Fruit fly (Drosophila melanogaster) whole organism, embryonic: ENCODE results near the gene dock.
A peak's percentile ranks its signal among the peaks of the same experiment; 100 is the strongest.

ENCODE experiments used
- Atf6 ChIP-seq: fragments of 200-800 bp; sonication (Bioruptor generic); IDR thresholded peaks from 2 replicates; pipeline ENCODE4 v1.3.6; 2022; ENCODE audit warnings: missing biosample characterization, missing genetic modification characterization
- CG10209 ChIP-seq: fragments of 200-800 bp; sonication (Bioruptor generic); optimal IDR thresholded peaks from 3 replicates; lab custom pipeline; 2017; ENCODE audit warnings: missing biosample characterization, mild to moderate bottlenecking, missing genetic modification characterization, missing genetic modification reagents
- CG10431 ChIP-seq: fragments of 200-800 bp; sonication (Bioruptor generic); optimal IDR thresholded peaks from 3 replicates; lab custom pipeline; 2018; ENCODE audit warnings: missing biosample characterization, mild to moderate bottlenecking, missing genetic modification characterization
- CG10959 ChIP-seq: fragments of 200-800 bp; sonication (Bioruptor generic); IDR thresholded peaks from 2 replicates; pipeline ENCODE4 v1.3.6; 2022; ENCODE audit warnings: missing biosample characterization, missing genetic modification characterization
- CG10979 ChIP-seq: fragments of 200-800 bp; sonication (Bioruptor generic); optimal IDR thresholded peaks from 2 replicates; lab custom pipeline; 2018; ENCODE audit warnings: missing biosample characterization, mild to moderate bottlenecking, missing genetic modification characterization, moderate library complexity
- CG1233 ChIP-seq: fragments of 200-800 bp; sonication (Bioruptor generic); optimal IDR thresholded peaks from 4 replicates; lab custom pipeline; 2018; ENCODE audit warnings: missing biosample characterization, mild to moderate bottlenecking, missing genetic modification characterization
- CG12659 ChIP-seq: fragments of 200-800 bp; sonication (Bioruptor generic); optimal IDR thresholded peaks from 3 replicates; lab custom pipeline; 2017; ENCODE audit warnings: mild to moderate bottlenecking, missing biosample characterization, missing genetic modification reagents, missing genetic modification characterization
- CG15269 ChIP-seq: fragments of 200-800 bp; sonication (Bioruptor generic); optimal IDR thresholded peaks from 2 replicates; lab custom pipeline; 2018; ENCODE audit warnings: missing biosample characterization, mild to moderate bottlenecking, missing genetic modification characterization, moderate library complexity
- CG1529 ChIP-seq: fragments of 200-800 bp; sonication (Bioruptor generic); optimal IDR thresholded peaks from 3 replicates; lab custom pipeline; 2018; ENCODE audit warnings: missing biosample characterization, missing genetic modification characterization
- CG15479 ChIP-seq: fragments of 200-800 bp; sonication (Bioruptor generic); optimal IDR thresholded peaks from 3 replicates; lab custom pipeline; 2019; ENCODE audit warnings: missing biosample characterization, mild to moderate bottlenecking, missing genetic modification characterization, moderate library complexity
- CG16779 ChIP-seq: fragments of 200-800 bp; sonication (Bioruptor generic); IDR thresholded peaks from 2 replicates; pipeline ENCODE4 v1.3.6; 2022; ENCODE audit warnings: missing biosample characterization, missing genetic modification characterization
- CG17385 ChIP-seq: fragments of 200-800 bp; sonication (Bioruptor generic); optimal IDR thresholded peaks from 3 replicates; lab custom pipeline; 2018; ENCODE audit warnings: missing biosample characterization, mild to moderate bottlenecking, missing genetic modification characterization
- CG17612 ChIP-seq: fragments of 200-800 bp; sonication (Bioruptor generic); IDR thresholded peaks from 2 replicates; pipeline ENCODE4 v1.3.6; 2022; ENCODE audit warnings: missing biosample characterization, missing genetic modification characterization
- CG17912 ChIP-seq: fragments of 200-800 bp; sonication (Bioruptor generic); optimal IDR thresholded peaks from 2 replicates; lab custom pipeline; 2018; ENCODE audit warnings: missing biosample characterization, mild to moderate bottlenecking, missing genetic modification characterization
- CG2129 ChIP-seq: fragments of 200-800 bp; sonication (Bioruptor generic); IDR thresholded peaks from 2 replicates; pipeline ENCODE4 v1.3.6; 2022; ENCODE audit warnings: missing biosample characterization, missing genetic modification characterization; ENCODE audit not compliant: partially characterized antibody
- CG33213 ChIP-seq: fragments of 200-800 bp; sonication (Bioruptor generic); optimal IDR thresholded peaks from 3 replicates; lab custom pipeline; 2016; ENCODE audit warnings: missing biosample characterization, missing genetic modification characterization
- CG4424 ChIP-seq: fragments of 200-800 bp; sonication (Bioruptor generic); optimal IDR thresholded peaks from 3 replicates; lab custom pipeline; 2016; ENCODE audit warnings: missing biosample characterization, missing genetic modification characterization
- CG4730 ChIP-seq: fragments of 200-800 bp; sonication (Bioruptor generic); IDR thresholded peaks from 2 replicates; pipeline ENCODE4 v1.3.6; 2022; ENCODE audit warnings: missing biosample characterization, missing genetic modification characterization
- CG5245 ChIP-seq: fragments of 200-800 bp; sonication (Bioruptor generic); optimal IDR thresholded peaks from 3 replicates; lab custom pipeline; 2016; ENCODE audit warnings: missing biosample characterization, missing genetic modification characterization
- CG7987 ChIP-seq: fragments of 200-800 bp; sonication (Bioruptor generic); optimal IDR thresholded peaks from 2 replicates; lab custom pipeline; 2018; ENCODE audit warnings: missing biosample characterization, mild to moderate bottlenecking, missing genetic modification characterization, moderate library complexity
- Camta ChIP-seq: fragments of 200-800 bp; sonication (Bioruptor generic); optimal IDR thresholded peaks from 2 replicates; lab custom pipeline; 2016; ENCODE audit warnings: missing biosample characterization, missing genetic modification characterization
- Chrac-16 ChIP-seq: fragments of 200-800 bp; sonication (Bioruptor generic); optimal IDR thresholded peaks from 3 replicates; lab custom pipeline; 2016; ENCODE audit warnings: missing biosample characterization, missing genetic modification characterization
- Dip2 ChIP-seq: fragments of 200-800 bp; sonication (Bioruptor generic); IDR thresholded peaks from 2 replicates; pipeline ENCODE4 v1.3.6; 2022; ENCODE audit warnings: missing biosample characterization, missing genetic modification characterization
- Dref ChIP-seq: fragments of 200-800 bp; sonication (Bioruptor generic); IDR thresholded peaks from 2 replicates; pipeline ENCODE4 v1.3.6; 2022; ENCODE audit warnings: missing biosample characterization, missing genetic modification characterization
- HmgD ChIP-seq: fragments of 200-800 bp; sonication (Bioruptor generic); optimal IDR thresholded peaks from 3 replicates; lab custom pipeline; 2016; ENCODE audit warnings: missing biosample characterization, missing genetic modification characterization
- Poxn ChIP-seq: fragments of 200-800 bp; sonication (Bioruptor generic); IDR thresholded peaks from 2 replicates; pipeline ENCODE4 v1.3.6; 2022; ENCODE audit warnings: missing biosample characterization, missing genetic modification characterization
- Sox102F ChIP-seq: fragments of 200-800 bp; sonication (Bioruptor generic); optimal IDR thresholded peaks from 2 replicates; lab custom pipeline; 2018; ENCODE audit warnings: missing biosample characterization, mild to moderate bottlenecking, missing genetic modification characterization, moderate library complexity
- Sry-δ ChIP-seq: fragments of 200-800 bp; sonication (Bioruptor generic); optimal IDR thresholded peaks from 2 replicates; lab custom pipeline; 2016; ENCODE audit warnings: missing biosample characterization, missing genetic modification characterization
- Taf1 ChIP-seq: fragments of 200-800 bp; sonication (Bioruptor generic); IDR thresholded peaks from 2 replicates; pipeline ENCODE4 v1.3.6; 2022; ENCODE audit warnings: missing biosample characterization, missing genetic modification characterization
- ara ChIP-seq: fragments of 200-800 bp; sonication (Bioruptor generic); IDR thresholded peaks from 2 replicates; pipeline ENCODE4 v1.3.6; 2022; ENCODE audit warnings: missing biosample characterization, missing genetic modification characterization
- ash1 ChIP-seq: fragments of 200-800 bp; sonication (Bioruptor generic); optimal IDR thresholded peaks from 2 replicates; lab custom pipeline; 2018; ENCODE audit warnings: missing biosample characterization, mild to moderate bottlenecking, missing genetic modification characterization
- ato ChIP-seq: fragments of 200-800 bp; sonication (Bioruptor generic); IDR thresholded peaks from 2 replicates; pipeline ENCODE4 v1.3.6; 2022; ENCODE audit warnings: missing biosample characterization, missing genetic modification characterization; ENCODE audit not compliant: partially characterized antibody
- bab2 ChIP-seq: fragments of 200-800 bp; sonication (Bioruptor generic); optimal IDR thresholded peaks from 2 replicates; lab custom pipeline; 2016; ENCODE audit warnings: missing biosample characterization, missing genetic modification characterization
- btn ChIP-seq: fragments of 200-800 bp; sonication (Bioruptor generic); optimal IDR thresholded peaks from 2 replicates; lab custom pipeline; 2016; ENCODE audit warnings: missing biosample characterization, missing genetic modification characterization
- dm ChIP-seq: fragments of 200-800 bp; sonication (Bioruptor generic); optimal IDR thresholded peaks from 3 replicates; lab custom pipeline; 2016; ENCODE audit warnings: missing biosample characterization, missing genetic modification characterization
- emc ChIP-seq: fragments of 200-800 bp; sonication (Bioruptor generic); optimal IDR thresholded peaks from 2 replicates; lab custom pipeline; 2016; ENCODE audit warnings: missing biosample characterization, missing genetic modification characterization
- gce ChIP-seq: fragments of 200-800 bp; sonication (Bioruptor generic); IDR thresholded peaks from 3 replicates; pipeline ENCODE4 v1.3.6; 2022; ENCODE audit warnings: missing biosample characterization, missing genetic modification characterization
- grn ChIP-seq: fragments of 200-800 bp; sonication (Bioruptor generic); optimal IDR thresholded peaks from 3 replicates; lab custom pipeline; 2017; ENCODE audit warnings: missing biosample characterization, missing genetic modification characterization
- her ChIP-seq: fragments of 200-800 bp; sonication (Bioruptor generic); optimal IDR thresholded peaks from 2 replicates; lab custom pipeline; 2016; ENCODE audit warnings: missing biosample characterization, missing genetic modification characterization
- kah ChIP-seq: fragments of 200-800 bp; sonication (Bioruptor generic); optimal IDR thresholded peaks from 2 replicates; lab custom pipeline; 2018; ENCODE audit warnings: missing biosample characterization, mild to moderate bottlenecking, missing genetic modification characterization
- klu ChIP-seq: fragments of 200-800 bp; sonication (Bioruptor generic); IDR thresholded peaks from 2 replicates; pipeline ENCODE4 v1.3.6; 2022; ENCODE audit warnings: missing biosample characterization, missing genetic modification characterization
- otp ChIP-seq: fragments of 200-800 bp; sonication (Bioruptor generic); IDR thresholded peaks from 3 replicates; pipeline ENCODE4, ENCODE4 v1.3.6; 2022; ENCODE audit warnings: missing biosample characterization, missing genetic modification characterization
- sens ChIP-seq: fragments of 200-800 bp; sonication (Bioruptor generic); peaks from one replicate; lab custom pipeline; 2016; ENCODE audit warnings: missing biosample characterization, missing genetic modification characterization
- seq ChIP-seq: fragments of 200-800 bp; sonication (Bioruptor generic); IDR thresholded peaks from 2 replicates; pipeline ENCODE4 v1.3.6; 2022; ENCODE audit warnings: missing biosample characterization, missing genetic modification characterization
- shn ChIP-seq: fragments of 200-800 bp; sonication (Bioruptor generic); optimal IDR thresholded peaks from 3 replicates; lab custom pipeline; 2016; ENCODE audit warnings: missing biosample characterization, missing genetic modification characterization
- stwl ChIP-seq: fragments of 200-800 bp; sonication (Bioruptor generic); optimal IDR thresholded peaks from 3 replicates; lab custom pipeline; 2018; ENCODE audit warnings: missing biosample characterization, mild to moderate bottlenecking, missing genetic modification characterization, moderate library complexity
- tio ChIP-seq: fragments of 200-800 bp; sonication (Bioruptor generic); optimal IDR thresholded peaks from 2 replicates; lab custom pipeline; 2017; ENCODE audit warnings: missing biosample characterization, missing genetic modification characterization, inconsistent platforms
- ttk ChIP-seq: fragments of 200-800 bp; sonication (Bioruptor generic); IDR thresholded peaks from 2 replicates; pipeline ENCODE4 v2.1.2; 2022; ENCODE audit warnings: missing biosample characterization, missing genetic modification characterization
- unc-4 ChIP-seq: fragments of 200-800 bp; sonication (Bioruptor generic); IDR thresholded peaks from 2 replicates; pipeline ENCODE4 v1.3.6; 2022; ENCODE audit warnings: missing biosample characterization, missing genetic modification characterization; ENCODE audit not compliant: partially characterized antibody
- z ChIP-seq: fragments of 200-800 bp; sonication (Bioruptor generic); IDR thresholded peaks from 3 replicates; pipeline ENCODE4 v1.3.6; 2022; ENCODE audit warnings: missing biosample characterization, missing genetic modification characterization

dock gene

dm6 chr2L:819315-820032 lies 6.3 kb upstream of the dock start, which contains the start of the genes PGAP2 and Clp (continued):
- TF ChIP-seq CG15269 (tag; lab: Kevin White, UChicago) (peak; percentile 77), otp (0 out of 3 replicates have a peak, but pooled peaks have one; percentile 26), her (GFP tag; lab: Kevin White, UChicago) (no peak), CG10979 (tag; lab: Kevin White, UChicago) (peak; percentile 85), CG33213 (no peak), CG15479 (peak; percentile 26), ara (GFP tag; lab: Robert Waterston, UW) (peak; percentile 64; the same call in 1 of the 2 replicates), Sry-δ (GFP tag; lab: Kevin White, UChicago) (peak; percentile 77), CG10209 (GFP tag; lab: Kevin White, UChicago) (peak; percentile 66), Chrac-16 (GFP tag; lab: Kevin White, UChicago) (peak; percentile 74), Poxn (GFP tag; lab: Robert Waterston, UW) (peak; percentile 23; the same call in 1 of the 2 replicates), ttk (GFP tag; lab: Robert Waterston, UW) (peak; percentile 72), unc-4 (GFP tag; lab: Robert Waterston, UW) (peak; percentile 57; the same call in 1 of the 2 replicates), CG5245 (GFP tag; lab: Kevin White, UChicago) (peak; percentile 42), gce (GFP tag; lab: Robert Waterston, UW) (no peak), kah (GFP tag; lab: Kevin White, UChicago) (no peak), CG1233 (GFP tag; lab: Kevin White, UChicago) (peak; percentile 74), ash1 (GFP tag; lab: Kevin White, UChicago) (no peak), Atf6 (GFP tag; lab: Robert Waterston, UW) (peak; percentile 72), grn (no peak), CG7987 (GFP tag; lab: Kevin White, UChicago) (peak; percentile 23), Dref (GFP tag; lab: Robert Waterston, UW) (peak; percentile 74), Taf1 (GFP tag; lab: Robert Waterston, UW) (peak; percentile 24; the same call in 1 of the 2 replicates), CG10959 (GFP tag; lab: Robert Waterston, UW) (peak; percentile 40; the same call in 1 of the 2 replicates), ato (GFP tag; lab: Robert Waterston, UW) (peak; percentile 31; the same call in 1 of the 2 replicates), CG1529 (GFP tag; lab: Kevin White, UChicago) (peak; percentile 26), shn (GFP tag; lab: Kevin White, UChicago) (peak; percentile 21), CG16779 (GFP tag; lab: Robert Waterston, UW) (no peak), klu (peak; percentile 76), tio (GFP tag; lab: Kevin White, UChicago) (no peak), CG17912 (GFP tag; lab: Kevin White, UChicago) (no peak), CG10431 (GFP tag; lab: Kevin White, UChicago) (no peak), seq (GFP tag; lab: Robert Waterston, UW) (peak; percentile 38; the same call in 1 of the 2 replicates), Dip2 (no peak), dm (GFP tag; lab: Kevin White, UChicago) (peak; percentile 22), CG17385 (GFP tag; lab: Kevin White, UChicago) (peak; percentile 64), z (GFP tag; lab: Robert Waterston, UW) (no peak), stwl (tag; lab: Kevin White, UChicago) (peak; percentile 42), emc (GFP tag; lab: Kevin White, UChicago) (peak; percentile 13), CG2129 (GFP tag; lab: Robert Waterston, UW) (peak; percentile 21; the same call in 1 of the 2 replicates), bab2 (GFP tag; lab: Kevin White, UChicago) (peak; percentile 57), Sox102F (peak; percentile 76), CG4424 (peak; percentile 79), CG4730 (peak; percentile 65), btn (GFP tag; lab: Kevin White, UChicago) (no peak), sens (GFP tag; lab: Kevin White, UChicago) (peak; percentile 87), CG12659 (peak; percentile 79), CG17612 (0 out of 2 replicates have a peak, but pooled peaks have one; percentile 22), Camta (GFP tag; lab: Kevin White, UChicago) (peak; percentile 33), HmgD (no peak)
